Worm (Caenorhabditis elegans): Measurements from ENCODE around the gene Y39G8B.10.
"Not testable (repeated sequence)": the region's sequence is repeated elsewhere in the genome, so short reads cannot be mapped to it uniquely, and the experiment has no call there.

Gene Y39G8B.10

DNA sequence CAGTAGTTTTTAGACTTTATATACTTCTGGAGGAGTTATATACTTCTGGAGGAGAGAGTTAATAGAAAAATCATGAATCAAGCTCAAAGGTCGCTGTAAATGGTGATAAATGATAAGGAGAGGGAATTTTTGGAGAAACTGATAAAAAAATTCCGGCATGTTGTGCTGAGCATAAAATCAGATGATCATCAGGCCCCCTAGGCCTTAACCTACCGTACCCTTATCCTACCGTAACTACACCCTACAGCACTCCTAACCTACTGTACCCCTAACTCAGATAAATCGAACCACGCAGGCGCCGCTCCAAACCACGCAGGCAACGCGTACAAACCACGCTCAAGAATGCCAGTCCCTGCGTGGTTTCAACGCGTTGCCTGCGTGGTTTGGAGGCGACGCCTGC, 17.1 kb upstream of the Y39G8B.10 start, which contains the start of gene F01D5.3:
F01D5.3 (minus strand) TSS at position 101 of the 400 bp plus-strand sequence.
- TF ChIP-seq W03F9.2, dao-5, him-1 (tag; optimal IDR thresholded peaks at IDR 0.05): not testable (repeated sequence)

DNA sequence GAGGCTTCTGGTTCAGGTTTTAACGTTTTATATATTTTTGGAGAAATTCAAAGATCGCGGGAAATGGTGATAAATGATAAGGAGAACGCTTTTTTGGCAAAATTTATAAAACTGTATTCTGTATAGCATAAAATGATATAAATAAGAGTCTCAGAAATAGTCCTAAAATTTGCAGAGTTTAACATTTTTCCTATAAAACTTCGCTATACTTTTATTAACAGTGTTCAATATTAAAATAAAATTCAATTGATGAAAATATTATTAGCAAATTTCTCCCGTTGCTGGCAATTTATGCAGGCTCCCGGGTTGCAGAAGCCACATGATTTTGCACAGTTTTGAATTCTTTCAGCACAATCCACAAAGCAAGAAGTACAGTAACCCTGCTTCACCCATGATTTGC, 16.0 kb upstream of the Y39G8B.10 start, which contains the start of gene F01D5.2:
F01D5.2 (minus strand) TSS at position 101 of the 400 bp plus-strand sequence.
- TF ChIP-seq W03F9.2 (tag; optimal IDR thresholded peaks at IDR 0.05) (no peak), him-1 (tag; optimal IDR thresholded peaks at IDR 0.05) (no peak), dao-5 (tag; optimal IDR thresholded peaks at IDR 0.05) (no peak)

DNA sequence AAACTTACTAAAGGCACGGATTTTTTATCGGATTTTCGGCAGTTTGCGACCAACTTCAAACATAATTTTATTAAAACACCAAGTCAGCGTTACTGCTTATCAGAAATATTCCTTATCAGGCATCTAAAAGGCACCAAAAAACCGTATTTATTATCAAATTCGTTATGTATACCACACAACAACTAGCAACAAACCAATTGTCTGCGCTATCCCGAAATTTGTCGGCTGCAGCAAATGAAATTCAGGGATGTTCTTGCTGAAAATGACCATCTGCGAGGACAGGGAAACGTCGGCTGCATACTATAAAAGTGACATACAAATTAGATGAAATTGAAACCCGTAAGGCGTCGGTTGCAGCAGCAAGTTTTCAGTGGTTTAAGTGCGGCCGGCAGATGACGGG, 15.1 kb upstream of the Y39G8B.10 start:
- TF ChIP-seq him-1 (tag; optimal IDR thresholded peaks at IDR 0.05) (no peak), W03F9.2 (tag; optimal IDR thresholded peaks at IDR 0.05) (no peak), dao-5 (tag; optimal IDR thresholded peaks at IDR 0.05) (no peak)

DNA sequence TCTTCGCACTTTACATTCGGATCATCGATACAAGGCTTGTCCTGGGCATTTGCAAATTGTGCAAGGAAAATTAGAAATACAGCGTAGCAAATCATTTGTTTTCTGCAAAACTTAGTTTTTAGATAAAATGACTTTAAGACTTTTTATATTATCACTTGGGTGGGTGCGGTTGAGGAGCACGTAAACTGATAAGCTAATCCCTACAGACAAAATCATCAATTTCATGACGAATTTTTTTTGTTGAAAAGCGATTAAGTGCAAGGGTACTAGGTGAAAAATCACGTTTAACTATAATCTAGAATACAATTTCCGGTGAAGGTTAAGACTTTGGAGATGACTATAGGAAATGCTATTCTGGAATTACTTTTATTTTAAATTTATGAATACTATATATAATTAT, 14.6 kb upstream of the Y39G8B.10 start, which contains the start of gene F01D5.1:
F01D5.1 (minus strand) TSS at position 105 of the 400 bp plus-strand sequence.
- TF ChIP-seq W03F9.2 (tag; optimal IDR thresholded peaks at IDR 0.05) (no peak), dao-5 (tag; optimal IDR thresholded peaks at IDR 0.05) (no peak), him-1 (tag; optimal IDR thresholded peaks at IDR 0.05) (no peak)

DNA sequence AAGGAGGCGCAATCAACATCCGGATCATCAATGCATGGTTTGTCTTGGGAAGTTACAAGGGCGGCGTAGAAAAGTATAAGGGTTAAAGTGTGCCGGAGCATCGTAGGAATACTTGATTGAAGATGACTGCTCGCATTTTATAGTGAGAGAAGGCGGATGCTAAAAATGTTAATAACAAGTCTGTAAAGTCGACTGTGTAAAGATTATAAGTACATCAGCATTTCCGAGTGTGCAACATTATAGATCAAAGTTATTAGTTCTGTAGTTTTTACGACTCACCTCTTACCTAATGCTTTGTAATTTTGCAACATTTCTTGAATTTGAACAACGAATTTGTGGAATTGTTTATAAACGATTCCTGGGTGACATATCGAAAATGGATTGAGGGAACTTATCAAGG, 12.0 kb upstream of the Y39G8B.10 start, which contains the start of gene Y39G8B.7:
Y39G8B.7 (minus strand) TSS at position 101 of the 400 bp plus-strand sequence.
- TF ChIP-seq W03F9.2 (tag; optimal IDR thresholded peaks at IDR 0.05) (no peak), him-1 (tag; optimal IDR thresholded peaks at IDR 0.05) (no peak), dao-5 (tag; optimal IDR thresholded peaks at IDR 0.05) (no peak)

DNA sequence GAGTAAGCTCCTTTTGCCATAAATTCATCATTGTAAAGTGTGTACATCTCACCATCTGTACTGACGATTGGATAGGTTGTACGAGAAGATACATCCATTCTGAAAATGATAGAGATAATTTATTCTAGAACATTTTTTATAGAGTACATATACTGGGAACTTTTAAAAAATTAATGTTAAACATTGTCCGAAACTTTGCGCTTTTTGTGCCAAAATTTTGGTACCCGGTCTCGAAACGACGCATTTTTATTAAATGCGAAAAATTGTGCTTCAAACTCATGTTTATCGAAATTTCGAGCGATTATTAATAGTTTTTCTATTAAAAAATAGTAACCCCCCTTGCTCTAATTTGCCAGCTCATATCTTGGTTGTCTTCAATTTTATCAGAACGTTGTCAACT, 8.8 kb upstream of the Y39G8B.10 start, which contains the start of gene Y39G8B.5:
Y39G8B.5 (minus strand) TSS at position 101 of the 400 bp plus-strand sequence.
- TF ChIP-seq W03F9.2 (tag; optimal IDR thresholded peaks at IDR 0.05) (no peak), him-1 (tag; optimal IDR thresholded peaks at IDR 0.05) (no peak), dao-5 (tag; optimal IDR thresholded peaks at IDR 0.05) (no peak)

DNA sequence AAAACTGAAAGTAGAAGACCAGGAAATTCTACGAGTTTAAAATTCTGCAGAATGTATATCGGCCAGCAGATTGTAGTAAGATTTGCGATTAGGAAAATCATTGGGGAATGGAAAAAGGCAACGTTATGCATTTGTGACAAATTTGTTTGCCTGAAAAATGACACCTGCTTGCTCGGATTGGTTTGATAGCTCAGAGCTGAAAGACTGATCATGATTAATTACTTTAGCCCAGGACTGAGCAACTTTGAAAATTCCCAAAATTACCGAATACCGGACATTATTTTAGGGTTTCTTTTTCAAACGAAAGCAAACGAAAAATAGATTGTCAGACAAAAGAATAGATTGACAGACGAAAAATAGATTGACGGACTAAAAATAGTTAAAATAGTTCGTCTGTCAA, 1.6 kb upstream of the Y39G8B.10 start, which contains the start of gene sre-47:
sre-47 (minus strand) TSS at position 101 of the 400 bp plus-strand sequence.
- no peak for TF ChIP-seq him-1 (tag; optimal IDR thresholded peaks at IDR 0.05)
- no peak for TF ChIP-seq dao-5 (tag; optimal IDR thresholded peaks at IDR 0.05)
- no peak for TF ChIP-seq W03F9.2 (tag; optimal IDR thresholded peaks at IDR 0.05)

DNA sequence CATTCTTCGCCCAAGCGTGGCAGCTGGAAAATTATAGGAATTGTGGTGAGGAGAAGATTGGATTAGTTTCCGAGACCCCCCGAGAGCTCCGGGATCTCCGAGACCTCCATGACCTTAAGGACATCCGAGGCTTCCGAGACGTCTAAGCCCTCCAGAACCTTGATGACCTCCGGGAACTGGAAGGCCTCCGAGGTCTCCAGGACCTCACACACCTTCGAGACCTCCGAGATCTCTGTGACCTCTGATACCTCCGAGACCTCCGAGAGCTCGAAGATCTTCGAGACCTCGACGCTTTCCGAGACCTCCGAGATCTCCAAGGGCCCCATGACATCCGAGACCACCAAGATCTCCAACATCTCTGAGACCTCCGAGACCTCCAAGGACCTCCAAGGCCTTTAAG, 668 bp downstream of the Y39G8B.10 start:
- TF ChIP-seq W03F9.2 (tag; optimal IDR thresholded peaks at IDR 0.05) (no peak), dao-5 (tag; optimal IDR thresholded peaks at IDR 0.05) (no peak)

DNA sequence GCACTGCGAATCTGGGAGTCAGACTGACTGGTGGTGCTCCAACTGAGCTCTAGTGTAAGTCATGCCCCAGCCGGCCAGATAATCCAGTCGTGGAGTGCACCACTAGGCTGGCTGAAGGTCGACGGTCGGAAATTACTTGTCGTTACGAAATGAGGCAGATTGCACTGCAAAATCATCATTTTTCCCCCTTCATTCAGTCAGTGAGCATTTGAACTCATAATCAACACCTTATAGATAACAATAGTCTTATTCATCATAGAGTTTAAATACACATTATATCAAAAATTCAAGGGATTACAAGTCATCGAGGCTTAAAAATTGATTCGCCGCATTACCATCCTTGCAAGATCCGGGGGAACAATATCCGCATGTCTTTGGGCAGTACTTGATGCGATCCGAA, 1.1 kb downstream of the Y39G8B.10 start:
- TF ChIP-seq him-1 (tag; optimal IDR thresholded peaks at IDR 0.05), result no peak
- TF ChIP-seq dao-5 (tag; optimal IDR thresholded peaks at IDR 0.05), result no peak
- TF ChIP-seq W03F9.2 (tag; optimal IDR thresholded peaks at IDR 0.05), result no peak

DNA sequence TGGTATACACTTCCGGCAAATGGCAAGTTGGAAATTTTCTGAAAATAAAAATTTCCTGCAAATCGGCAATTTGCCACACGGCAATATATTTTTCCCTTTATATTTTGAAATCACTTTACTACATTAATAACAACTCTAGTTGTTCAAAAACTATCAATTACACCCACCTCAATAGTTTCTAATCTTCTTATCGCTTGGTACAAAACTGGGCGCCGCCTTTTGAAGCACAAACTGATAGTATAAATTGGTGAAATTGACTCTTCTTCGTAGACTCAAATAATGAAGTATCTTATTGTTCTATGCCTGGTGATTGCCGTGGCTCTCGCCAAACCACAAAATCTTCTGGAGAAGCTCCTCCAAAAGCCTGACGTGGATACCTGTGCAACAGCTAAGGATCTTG, 1.8 kb downstream of the Y39G8B.10 start, which contains the start of gene Y39G8B.9:
Y39G8B.9 (plus strand) TSS at position 269 of the 400 bp plus-strand sequence.
- no peak for TF ChIP-seq him-1 (tag; optimal IDR thresholded peaks at IDR 0.05)
- no peak for TF ChIP-seq dao-5 (tag; optimal IDR thresholded peaks at IDR 0.05)
- TF ChIP-seq W03F9.2 (tag; optimal IDR thresholded peaks at IDR 0.05), result no peak

DNA sequence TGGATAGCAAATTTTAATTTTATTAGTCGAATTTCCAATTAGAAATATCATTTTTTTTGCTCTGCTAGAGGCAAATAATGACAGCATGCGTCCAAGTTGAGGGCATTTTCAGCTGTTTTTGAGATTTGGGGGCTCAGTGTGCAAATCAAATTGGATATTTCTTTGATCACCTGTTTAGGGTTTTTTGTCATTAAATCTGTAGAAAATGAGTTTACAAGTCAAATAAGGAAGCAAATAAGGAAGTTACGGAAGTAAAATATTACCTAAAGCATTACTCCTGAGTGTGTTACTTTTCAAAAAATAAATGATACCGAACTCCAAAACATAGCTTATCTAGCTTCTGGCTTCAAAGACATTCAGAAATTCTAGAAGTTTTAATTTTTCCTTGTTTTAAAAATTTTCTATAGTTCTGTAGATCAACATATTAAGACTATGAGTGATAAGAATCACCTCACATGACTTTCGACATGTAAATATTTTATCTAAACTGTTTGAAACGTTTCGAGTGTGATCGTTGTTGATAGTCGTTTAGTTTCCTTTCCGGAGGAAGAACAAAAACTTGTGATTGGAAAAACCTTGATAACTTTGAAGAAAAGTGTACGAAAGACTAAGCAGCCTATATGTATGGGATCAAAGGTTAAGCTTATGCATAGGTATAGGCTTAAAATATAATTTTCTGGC, 2.9 kb downstream of the Y39G8B.10 start, which contains the start of gene sre-48:
sre-48 (minus strand) TSS at position 51 of the 681 bp plus-strand sequence.
- TF ChIP-seq him-1 (tag; optimal IDR thresholded peaks at IDR 0.05) (no peak), W03F9.2 (tag; optimal IDR thresholded peaks at IDR 0.05) (no peak), dao-5 (tag; optimal IDR thresholded peaks at IDR 0.05) (no peak)

DNA sequence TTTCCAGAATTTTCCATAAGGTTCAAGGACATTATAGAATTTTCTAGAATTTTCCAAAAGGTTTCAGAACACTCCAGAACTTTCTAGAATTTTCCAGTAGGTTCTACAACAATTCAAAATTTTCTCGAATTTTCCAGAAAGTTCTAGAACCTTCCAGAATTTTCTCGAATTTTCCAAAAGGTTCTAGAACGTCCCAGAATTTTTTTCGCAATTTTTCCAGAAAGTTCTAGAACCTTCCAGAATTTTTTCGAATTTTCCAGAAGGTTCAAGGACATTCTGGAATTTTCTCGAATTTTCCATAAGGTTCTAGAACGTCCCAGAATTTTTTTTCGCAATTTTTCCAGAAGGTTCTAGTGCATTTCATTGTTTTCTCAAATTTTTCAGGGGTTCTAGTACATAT, 5.2 kb downstream of the Y39G8B.10 start:
- no peak for TF ChIP-seq dao-5 (tag; optimal IDR thresholded peaks at IDR 0.05)
- TF ChIP-seq W03F9.2 (tag; optimal IDR thresholded peaks at IDR 0.05), result no peak

DNA sequence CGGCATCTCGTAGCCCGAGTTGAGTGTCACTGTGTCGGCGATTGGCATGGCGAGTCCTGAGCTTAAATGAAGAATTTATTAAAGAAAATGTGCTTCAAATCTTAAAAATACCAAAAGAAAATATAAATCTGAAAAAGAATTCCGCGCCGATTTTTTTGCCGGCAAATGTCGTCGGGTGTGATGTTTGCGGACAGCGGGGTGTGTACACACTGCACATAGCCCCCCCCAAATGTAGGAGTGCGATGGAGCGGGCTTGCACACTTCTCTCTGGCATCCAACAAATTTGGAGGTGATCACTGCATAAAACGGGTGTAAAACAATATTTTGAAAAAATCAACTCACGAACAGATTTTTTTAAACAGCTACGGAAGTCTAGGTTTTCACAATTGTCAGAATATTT, 6.8 kb downstream of the Y39G8B.10 start, which contains the start of gene Y39G8B.2:
Y39G8B.2 (minus strand) TSS at position 61 of the 400 bp plus-strand sequence.
- TF ChIP-seq dao-5 (tag; optimal IDR thresholded peaks at IDR 0.05) (no peak), W03F9.2 (tag; optimal IDR thresholded peaks at IDR 0.05) (no peak), him-1 (tag; optimal IDR thresholded peaks at IDR 0.05) (no peak)

DNA sequence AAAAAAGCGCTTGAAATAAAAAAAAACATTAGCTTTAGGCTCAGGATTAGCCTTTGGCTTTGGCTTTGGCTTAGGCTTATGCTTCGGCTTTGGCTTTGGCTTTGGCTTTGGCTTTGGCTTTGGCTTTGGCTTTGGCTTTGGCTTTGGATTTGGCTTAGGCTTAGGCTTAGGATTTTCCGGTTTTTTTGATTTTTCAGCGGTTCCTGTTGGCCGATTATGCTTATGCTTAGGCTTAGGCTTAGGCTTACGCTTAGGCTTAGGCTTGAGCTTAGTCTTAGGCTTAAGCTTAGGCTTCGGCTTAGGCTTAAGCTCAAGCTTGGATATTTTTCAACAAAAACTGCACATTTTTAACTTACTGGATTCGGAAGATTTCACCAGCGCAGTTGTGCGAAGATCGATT, 8.8 kb downstream of the Y39G8B.10 start:
- TF ChIP-seq W03F9.2 (tag; optimal IDR thresholded peaks at IDR 0.05) (no peak), him-1 (tag; optimal IDR thresholded peaks at IDR 0.05) (no peak), dao-5 (tag; optimal IDR thresholded peaks at IDR 0.05) (no peak)
